Worm (Caenorhabditis elegans) whole organism, midembryonic: ENCODE measurements around the gene kel-8.

Experiments used
- T22C8.4 ChIP-seq: fragments of 200-800 bp; sonication (Bioruptor generic); IDR thresholded peaks from 2 replicates; pipeline ENCODE4 v1.3.6; 2022; ENCODE audit warnings: missing genetic modification characterization, missing compliant biosample characterization
- cog-1 ChIP-seq: sonication (generic microtip); optimal IDR thresholded peaks from 2 replicates; lab custom pipeline; 2016; ENCODE audit warnings: missing genetic modification characterization, missing compliant biosample characterization
- flt-1 ChIP-seq: fragments of 200-800 bp; sonication (Bioruptor generic); IDR thresholded peaks from 2 replicates; pipeline ENCODE4 v1.3.6; 2022; ENCODE audit warnings: missing genetic modification characterization, missing compliant biosample characterization
- klf-2 ChIP-seq: fragments of 200-800 bp; sonication (Bioruptor generic); conservative IDR thresholded peaks from 2 replicates; pipeline ENCODE4 v1.3.6; 2022; ENCODE audit warnings: missing genetic modification reagents, missing genetic modification characterization, missing compliant biosample characterization
- med-1 ChIP-seq: sonication (generic microtip); optimal IDR thresholded peaks from 2 replicates; lab custom pipeline; 2017; ENCODE audit warnings: missing genetic modification characterization, mild to moderate bottlenecking, missing compliant biosample characterization, antibody characterized with exemption, missing genetic modification reagents; ENCODE audit not compliant: insufficient read depth
- ref-1 ChIP-seq: fragments of 200-800 bp; sonication (Bioruptor generic); conservative IDR thresholded peaks from 2 replicates; pipeline ENCODE4 v1.3.6; 2022; ENCODE audit warnings: missing genetic modification reagents, missing genetic modification characterization, missing compliant biosample characterization
- tab-1 ChIP-seq: fragments of 200-800 bp; sonication (Bioruptor generic); IDR thresholded peaks from 2 replicates; pipeline ENCODE4 v1.3.6; 2022; ENCODE audit warnings: missing genetic modification characterization, missing compliant biosample characterization
- ztf-23 ChIP-seq: fragments of 200-800 bp; sonication (Bioruptor generic); IDR thresholded peaks from 2 replicates; pipeline ENCODE4 v1.3.6; 2022; ENCODE audit warnings: missing genetic modification reagents, missing genetic modification characterization, missing compliant biosample characterization
- ztf-29 ChIP-seq: fragments of 200-800 bp; sonication (Bioruptor generic); IDR thresholded peaks from 2 replicates; pipeline ENCODE4 v1.3.6; 2022; ENCODE audit warnings: missing genetic modification reagents, missing genetic modification characterization, missing compliant biosample characterization

kel-8 gene

ce11 chrV:2698826-2699225, 27.6 kb downstream of the kel-8 start, which contains the start of gene nuo-5:
TSS of gene nuo-5 (plus strand) at chrV:2698972.
- no peak for TF ChIP-seq ztf-23 (GFP tag; lab: Robert Waterston, UW)
- TF ChIP-seq flt-1 (GFP tag; lab: Robert Waterston, UW): no peak
- no peak for TF ChIP-seq ref-1 (GFP tag; lab: Robert Waterston, UW)
- TF ChIP-seq cog-1 (tag; lab: Kevin White, UChicago): no peak
- TF ChIP-seq med-1 (GFP tag; lab: Kevin White, UChicago): no peak
- no peak for TF ChIP-seq ztf-29 (GFP tag; lab: Robert Waterston, UW)
- TF ChIP-seq tab-1 (GFP tag; lab: Robert Waterston, UW): no peak
- TF ChIP-seq T22C8.4 (GFP tag; lab: Robert Waterston, UW): no peak
- TF ChIP-seq klf-2 (GFP tag; lab: Robert Waterston, UW): no peak

DNA sequence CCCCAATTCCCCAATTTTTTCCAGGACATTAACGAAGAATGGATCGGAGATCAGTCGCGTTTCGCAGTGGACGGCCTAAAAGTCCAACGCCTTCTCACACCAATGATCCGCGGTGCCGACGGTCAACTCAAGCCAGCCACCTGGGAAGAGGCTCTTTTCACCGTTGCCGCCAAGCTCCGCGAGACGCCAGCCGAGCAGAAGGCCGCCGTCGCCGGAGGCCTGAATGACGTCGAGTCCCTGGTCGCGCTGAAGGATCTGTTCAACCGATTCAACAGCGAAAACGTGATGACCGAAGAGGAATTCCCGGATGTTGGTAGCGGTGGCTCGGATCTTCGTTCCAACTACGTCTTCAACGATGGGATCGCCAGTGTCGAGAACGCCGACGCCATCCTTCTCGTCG, 31.6 kb downstream of the kel-8 start:
- TF ChIP-seq ztf-29 (GFP tag; lab: Robert Waterston, UW) (no peak), tab-1 (GFP tag; lab: Robert Waterston, UW) (no peak), T22C8.4 (GFP tag; lab: Robert Waterston, UW) (no peak), med-1 (GFP tag; lab: Kevin White, UChicago) (no peak), ref-1 (GFP tag; lab: Robert Waterston, UW) (no peak), cog-1 (tag; lab: Kevin White, UChicago) (no peak), ztf-23 (GFP tag; lab: Robert Waterston, UW) (no peak), flt-1 (GFP tag; lab: Robert Waterston, UW) (no peak), klf-2 (GFP tag; lab: Robert Waterston, UW) (no peak)

- TF ChIP-seq T22C8.4 (GFP tag; lab: Robert Waterston, UW): no peak
- no peak for TF ChIP-seq med-1 (GFP tag; lab: Kevin White, UChicago)
- TF ChIP-seq flt-1 (GFP tag; lab: Robert Waterston, UW): no peak
- no peak for TF ChIP-seq ztf-29 (GFP tag; lab: Robert Waterston, UW)
- no peak for TF ChIP-seq tab-1 (GFP tag; lab: Robert Waterston, UW)
- TF ChIP-seq klf-2 (GFP tag; lab: Robert Waterston, UW): no peak
- no peak for TF ChIP-seq cog-1 (tag; lab: Kevin White, UChicago)
- TF ChIP-seq ref-1 (GFP tag; lab: Robert Waterston, UW): no peak
- TF ChIP-seq ztf-23 (GFP tag; lab: Robert Waterston, UW): no peak
Measured at ce11 chrV:2703299-2703698, 32.0 kb downstream of the kel-8 start.

- no peak for TF ChIP-seq cog-1 (tag; lab: Kevin White, UChicago)
- no peak for TF ChIP-seq ref-1 (GFP tag; lab: Robert Waterston, UW)
- TF ChIP-seq T22C8.4 (GFP tag; lab: Robert Waterston, UW): no peak
- no peak for TF ChIP-seq flt-1 (GFP tag; lab: Robert Waterston, UW)
- TF ChIP-seq ztf-23 (GFP tag; lab: Robert Waterston, UW): no peak
- no peak for TF ChIP-seq tab-1 (GFP tag; lab: Robert Waterston, UW)
- TF ChIP-seq med-1 (GFP tag; lab: Kevin White, UChicago): no peak
- TF ChIP-seq ztf-29 (GFP tag; lab: Robert Waterston, UW): no peak
- TF ChIP-seq klf-2 (GFP tag; lab: Robert Waterston, UW): no peak
Measured at ce11 chrV:2706379-2706778, 35.1 kb downstream of the kel-8 start.

DNA sequence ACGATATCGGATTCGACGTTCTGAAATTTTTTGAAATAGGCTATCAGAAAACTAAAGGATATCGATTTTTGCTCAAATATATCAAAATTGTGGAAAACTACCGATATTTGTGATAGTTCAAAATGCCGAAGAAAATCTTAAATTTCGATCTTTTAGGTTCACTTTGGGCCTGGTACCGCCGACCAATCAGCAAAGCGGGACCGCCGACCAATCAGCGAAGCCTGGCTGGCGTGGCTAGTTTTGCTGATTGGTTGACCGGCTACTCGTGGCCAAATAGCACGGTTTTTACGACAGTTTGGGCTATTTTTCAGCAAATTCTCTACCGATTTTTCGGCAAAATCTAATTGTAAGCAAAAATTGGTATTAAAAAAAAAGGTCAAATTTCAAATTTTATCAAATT, 38.9 kb downstream of the kel-8 start:
- TF ChIP-seq med-1 (GFP tag; lab: Kevin White, UChicago) (no peak), ref-1 (GFP tag; lab: Robert Waterston, UW) (no peak), ztf-29 (GFP tag; lab: Robert Waterston, UW) (no peak), flt-1 (GFP tag; lab: Robert Waterston, UW) (no peak), klf-2 (GFP tag; lab: Robert Waterston, UW) (no peak), ztf-23 (GFP tag; lab: Robert Waterston, UW) (no peak), T22C8.4 (GFP tag; lab: Robert Waterston, UW) (no peak)

ce11 chrV:2711429-2711828, 40.2 kb downstream of the kel-8 start, which contains the start of gene C24B9.3:
TSS of gene C24B9.3 (minus strand) at chrV:2711599.
- TF ChIP-seq ref-1 (GFP tag; lab: Robert Waterston, UW) (no peak), flt-1 (GFP tag; lab: Robert Waterston, UW) (no peak), T22C8.4 (GFP tag; lab: Robert Waterston, UW) (no peak), tab-1 (GFP tag; lab: Robert Waterston, UW) (no peak), ztf-23 (GFP tag; lab: Robert Waterston, UW) (no peak), cog-1 (tag; lab: Kevin White, UChicago) (no peak)

ce11 chrV:2713532-2713931, 42.3 kb downstream of the kel-8 start, which contains the start of gene srt-28:
TSS of gene srt-28 (minus strand) at chrV:2713632.
- TF ChIP-seq ztf-23 (GFP tag; lab: Robert Waterston, UW) (no peak), cog-1 (tag; lab: Kevin White, UChicago) (no peak), ztf-29 (GFP tag; lab: Robert Waterston, UW) (no peak), ref-1 (GFP tag; lab: Robert Waterston, UW) (no peak), med-1 (GFP tag; lab: Kevin White, UChicago) (no peak), klf-2 (GFP tag; lab: Robert Waterston, UW) (no peak), T22C8.4 (GFP tag; lab: Robert Waterston, UW) (no peak), flt-1 (GFP tag; lab: Robert Waterston, UW) (no peak), tab-1 (GFP tag; lab: Robert Waterston, UW) (no peak)

DNA sequence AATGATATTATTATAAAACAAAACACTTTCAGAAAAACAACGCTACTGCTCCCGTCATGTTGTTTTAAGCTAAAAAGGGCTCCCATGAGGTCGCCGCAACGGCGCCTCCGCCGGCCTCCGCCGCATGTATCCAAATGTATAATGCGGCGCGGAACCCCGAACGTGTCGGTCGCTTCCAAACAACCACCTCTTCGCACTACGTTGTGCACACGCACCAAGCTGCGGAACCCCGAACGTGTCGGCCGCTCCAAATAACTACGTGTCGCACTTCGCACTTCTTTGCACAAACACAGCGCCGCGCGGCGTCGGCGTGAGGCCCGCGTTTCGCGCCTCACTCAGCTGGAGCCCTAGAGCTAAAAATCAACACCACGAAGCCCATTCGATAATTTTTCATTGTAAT, 45.7 kb downstream of the kel-8 start:
- TF ChIP-seq T22C8.4 (GFP tag; lab: Robert Waterston, UW) (no peak), klf-2 (GFP tag; lab: Robert Waterston, UW) (no peak), flt-1 (GFP tag; lab: Robert Waterston, UW) (no peak), ref-1 (GFP tag; lab: Robert Waterston, UW) (no peak), med-1 (GFP tag; lab: Kevin White, UChicago) (no peak), ztf-23 (GFP tag; lab: Robert Waterston, UW) (no peak), tab-1 (GFP tag; lab: Robert Waterston, UW) (no peak), cog-1 (tag; lab: Kevin White, UChicago) (no peak), ztf-29 (GFP tag; lab: Robert Waterston, UW) (no peak)
